Worm (Caenorhabditis elegans) whole organism, young adult: ENCODE data around the gene M88.3.
A peak's percentile ranks its signal among the peaks of the same experiment; 100 is the strongest.

Experiments
- C06A6.2 ChIP-seq: fragments of 200-800 bp; sonication (Bioruptor generic); conservative IDR thresholded peaks from 2 replicates; pipeline ENCODE4 v1.3.6; 2022; ENCODE audit warnings: missing genetic modification characterization, missing compliant biosample characterization
- D2030.7 ChIP-seq: fragments of 200-800 bp; sonication (Bioruptor generic); IDR thresholded peaks from 2 replicates; pipeline ENCODE4 v1.3.6; 2022; ENCODE audit warnings: missing genetic modification reagents, missing genetic modification characterization, missing compliant biosample characterization
- F10E7.11 ChIP-seq: sonication (generic microtip); optimal IDR thresholded peaks from 2 replicates; lab custom pipeline; 2017; ENCODE audit warnings: mild to moderate bottlenecking, missing genetic modification characterization, moderate library complexity, missing compliant biosample characterization
- F22D6.2 ChIP-seq: sonication (generic microtip); optimal IDR thresholded peaks from 2 replicates; lab custom pipeline; 2016; ENCODE audit warnings: mild to moderate bottlenecking, missing genetic modification characterization, missing compliant biosample characterization
- F39B2.1 ChIP-seq: fragments of 200-800 bp; sonication (Bioruptor generic); IDR thresholded peaks from 2 replicates; pipeline ENCODE4 v1.3.6; 2022; ENCODE audit warnings: missing genetic modification reagents, missing genetic modification characterization, missing compliant biosample characterization
- K11D2.4 ChIP-seq: fragments of 200-800 bp; sonication (Bioruptor generic); IDR thresholded peaks from 2 replicates; pipeline ENCODE4 v1.3.6; 2022; ENCODE audit warnings: missing genetic modification reagents, missing genetic modification characterization, missing compliant biosample characterization
- K12H6.12 ChIP-seq: fragments of 200-800 bp; sonication (Bioruptor generic); optimal IDR thresholded peaks from 2 replicates; lab custom pipeline; 2018; ENCODE audit warnings: mild to moderate bottlenecking, missing genetic modification characterization, missing compliant biosample characterization
- T07F8.4 ChIP-seq: sonication (generic microtip); optimal IDR thresholded peaks from 2 replicates; lab custom pipeline; 2016; ENCODE audit warnings: mild to moderate bottlenecking, missing genetic modification characterization, moderate library complexity, missing compliant biosample characterization
- Y53F4B.3 ChIP-seq: fragments of 200-800 bp; sonication (Bioruptor generic); IDR thresholded peaks from 2 replicates; pipeline ENCODE4 v1.3.6; 2022; ENCODE audit warnings: missing genetic modification reagents, missing genetic modification characterization, missing compliant biosample characterization
- Y53G8AR.9 ChIP-seq: fragments of 200-800 bp; sonication (Bioruptor generic); conservative IDR thresholded peaks from 2 replicates; pipeline ENCODE4 v1.3.6; 2022; ENCODE audit warnings: missing genetic modification reagents, missing genetic modification characterization, missing compliant biosample characterization
- Y56A3A.18 ChIP-seq: fragments of 200-800 bp; sonication (Bioruptor generic); IDR thresholded peaks from 2 replicates; pipeline ENCODE4 v1.3.6; 2022; ENCODE audit warnings: missing genetic modification reagents, missing genetic modification characterization, missing compliant biosample characterization
- Y79H2A.3 ChIP-seq: fragments of 200-800 bp; sonication (Bioruptor generic); conservative IDR thresholded peaks from 2 replicates; pipeline ENCODE4 v1.3.6; 2022; ENCODE audit warnings: missing genetic modification reagents, missing genetic modification characterization, missing compliant biosample characterization
- Y95B8A.8 ChIP-seq: fragments of 200-800 bp; sonication (Bioruptor generic); IDR thresholded peaks from 2 replicates; pipeline ENCODE4 v1.3.6; 2022; ENCODE audit warnings: missing genetic modification reagents, missing genetic modification characterization, missing compliant biosample characterization
- ZK185.1 ChIP-seq: sonication (generic microtip); optimal IDR thresholded peaks from 2 replicates; lab custom pipeline; 2016; ENCODE audit warnings: mild to moderate bottlenecking, missing genetic modification characterization, missing compliant biosample characterization; ENCODE audit not compliant: poor library complexity, severe bottlenecking
- ama-1 ChIP-seq, 3 experiments: fragments of 150-350 bp in 1 of 3; sonication (generic microtip) in 2 of 3; optimal IDR thresholded peaks; 2 replicates each; lab custom pipeline; 2014 to 2018; ENCODE audit warnings: missing biosample characterization in 2 of 3, missing genetic modification characterization in 2 of 3, missing genetic modification reagents in 2 of 3
- atf-7 ChIP-seq: sonication (generic microtip); optimal IDR thresholded peaks from 2 replicates; lab custom pipeline; 2017; ENCODE audit warnings: mild to moderate bottlenecking, missing genetic modification characterization, missing compliant biosample characterization
- attf-6 ChIP-seq: fragments of 200-800 bp; sonication (Bioruptor generic); IDR thresholded peaks from 2 replicates; pipeline ENCODE4 v1.3.6; 2022; ENCODE audit warnings: missing genetic modification reagents, missing genetic modification characterization, missing compliant biosample characterization
- bed-1 ChIP-seq: fragments of 200-800 bp; sonication (Bioruptor generic); IDR thresholded peaks from 2 replicates; pipeline ENCODE4 v1.3.6; 2022; ENCODE audit warnings: missing genetic modification reagents, missing genetic modification characterization, missing compliant biosample characterization
- bed-2 ChIP-seq: fragments of 200-800 bp; sonication (Bioruptor generic); IDR thresholded peaks from 2 replicates; pipeline ENCODE4 v1.3.6; 2022; ENCODE audit warnings: missing genetic modification reagents, missing genetic modification characterization, missing compliant biosample characterization
- ceh-100 ChIP-seq: fragments of 200-800 bp; sonication (Bioruptor generic); IDR thresholded peaks from 2 replicates; pipeline ENCODE4 v1.3.6; 2022; ENCODE audit warnings: missing genetic modification reagents, missing genetic modification characterization, missing compliant biosample characterization
- ceh-40 ChIP-seq: fragments of 200-800 bp; sonication (Bioruptor generic); IDR thresholded peaks from 2 replicates; pipeline ENCODE4 v1.3.6; 2022; ENCODE audit warnings: missing genetic modification characterization, missing compliant biosample characterization
- ceh-58 ChIP-seq: fragments of 200-800 bp; sonication (Bioruptor generic); IDR thresholded peaks from 2 replicates; pipeline ENCODE4 v1.3.6; 2022; ENCODE audit warnings: missing genetic modification characterization, missing compliant biosample characterization
- die-1 ChIP-seq: sonication (generic microtip); optimal IDR thresholded peaks from 2 replicates; lab custom pipeline; 2016; ENCODE audit warnings: missing genotype, mild to moderate bottlenecking, missing genetic modification characterization, missing compliant biosample characterization
- dpff-1 ChIP-seq: sonication (generic microtip); optimal IDR thresholded peaks from 2 replicates; lab custom pipeline; 2017; ENCODE audit warnings: mild to moderate bottlenecking, missing genetic modification characterization, missing compliant biosample characterization
- dpl-1 ChIP-seq: fragments of 150-350 bp; optimal IDR thresholded peaks from 2 replicates; lab custom pipeline; 2014; ENCODE audit warnings: missing biosample characterization, missing genetic modification reagents, missing genetic modification characterization
- efl-1 ChIP-seq: fragments of 150-350 bp; optimal IDR thresholded peaks from 2 replicates; lab custom pipeline; 2014; ENCODE audit warnings: missing biosample characterization, missing genetic modification reagents, missing genetic modification characterization
- egl-44 ChIP-seq: fragments of 200-800 bp; sonication (Bioruptor generic); IDR thresholded peaks from 2 replicates; pipeline ENCODE4 v1.3.6; 2022; ENCODE audit warnings: missing genetic modification reagents, missing genetic modification characterization, missing compliant biosample characterization
- ekl-4 ChIP-seq: fragments of 200-800 bp; sonication (Bioruptor generic); IDR thresholded peaks from 2 replicates; pipeline ENCODE4 v1.3.6; 2022; ENCODE audit warnings: missing genetic modification reagents, missing genetic modification characterization, missing compliant biosample characterization
- hlh-26 ChIP-seq: fragments of 200-800 bp; sonication (Bioruptor generic); conservative IDR thresholded peaks from 2 replicates; pipeline ENCODE4 v1.3.6; 2022; ENCODE audit warnings: missing genetic modification reagents, missing genetic modification characterization, missing compliant biosample characterization
- hmg-1.2 ChIP-seq: fragments of 200-800 bp; sonication (Bioruptor generic); IDR thresholded peaks from 2 replicates; pipeline ENCODE4 v1.3.6; 2022; ENCODE audit warnings: missing genetic modification reagents, missing genetic modification characterization, missing compliant biosample characterization
- hmg-20 ChIP-seq: fragments of 200-800 bp; sonication (Bioruptor generic); IDR thresholded peaks from 2 replicates; pipeline ENCODE4 v1.3.6; 2022; ENCODE audit warnings: missing genetic modification reagents, missing genetic modification characterization, missing compliant biosample characterization
- hsf-1 ChIP-seq: fragments of 200-800 bp; sonication (Bioruptor generic); IDR thresholded peaks from 2 replicates; pipeline ENCODE4 v1.3.6; 2022; ENCODE audit warnings: missing genetic modification reagents, missing genetic modification characterization, missing compliant biosample characterization
- lsl-1 ChIP-seq: fragments of 200-800 bp; sonication (Bioruptor generic); optimal IDR thresholded peaks from 2 replicates; lab custom pipeline; 2018; ENCODE audit warnings: mild to moderate bottlenecking, missing genetic modification characterization, moderate library complexity, missing compliant biosample characterization
- madf-8 ChIP-seq: fragments of 200-800 bp; sonication (Bioruptor generic); conservative IDR thresholded peaks from 2 replicates; pipeline ENCODE4 v1.3.6; 2022; ENCODE audit warnings: missing genetic modification reagents, missing genetic modification characterization, missing compliant biosample characterization
- mcd-1 ChIP-seq: fragments of 200-800 bp; sonication (Bioruptor generic); IDR thresholded peaks from 2 replicates; pipeline ENCODE4 v1.3.6; 2022; ENCODE audit warnings: missing genetic modification reagents, missing genetic modification characterization, missing compliant biosample characterization
- mxl-1 ChIP-seq: sonication (generic microtip); optimal IDR thresholded peaks from 2 replicates; lab custom pipeline; 2016; ENCODE audit warnings: missing genetic modification characterization, missing compliant biosample characterization
- nfya-2 ChIP-seq: fragments of 200-800 bp; sonication (Bioruptor generic); IDR thresholded peaks from 2 replicates; pipeline ENCODE4 v1.3.6; 2022; ENCODE audit warnings: missing genetic modification reagents, missing genetic modification characterization, missing compliant biosample characterization
- nhr-90 ChIP-seq: sonication (generic microtip); optimal IDR thresholded peaks from 2 replicates; lab custom pipeline; 2016; ENCODE audit warnings: missing genotype, mild to moderate bottlenecking, missing genetic modification characterization, missing compliant biosample characterization
- pha-4 ChIP-seq: fragments of 150-350 bp; sonication (generic microtip); optimal IDR thresholded peaks from 2 replicates; lab custom pipeline; 2014; ENCODE audit warnings: missing biosample characterization, missing genetic modification reagents, missing genetic modification characterization
- rec-8 ChIP-seq, 2 experiments: sonication (generic microtip); optimal IDR thresholded peaks; 2 replicates each; lab custom pipeline; 2016; ENCODE audit warnings: mild to moderate bottlenecking in 2 of 2, missing genetic modification characterization in 2 of 2, missing genetic modification reagents in 2 of 2, missing genotype in 2 of 2, missing biosample characterization in 1 of 2, missing compliant biosample characterization in 1 of 2, moderate library complexity in 1 of 2
- rpc-1 ChIP-seq, 2 experiments: fragments of 150-350 bp in 1 of 2; sonication (generic microtip) in 1 of 2; optimal IDR thresholded peaks; 2 replicates each; lab custom pipeline; 2014 to 2018; ENCODE audit warnings: missing biosample characterization in 1 of 2, missing genetic modification characterization in 1 of 2, missing genetic modification reagents in 1 of 2, missing genotype in 1 of 2
- sdz-38 ChIP-seq: sonication (generic microtip); optimal IDR thresholded peaks from 2 replicates; lab custom pipeline; 2016; ENCODE audit warnings: missing genotype, missing genetic modification characterization, missing compliant biosample characterization
- snpc-3.4 ChIP-seq: sonication (generic microtip); optimal IDR thresholded peaks from 2 replicates; lab custom pipeline; 2017; ENCODE audit warnings: missing genetic modification characterization, mild to moderate bottlenecking, missing compliant biosample characterization, antibody characterized with exemption, moderate library complexity, missing genotype, missing genetic modification reagents
- somi-1 ChIP-seq: fragments of 200-800 bp; sonication (Bioruptor generic); optimal IDR thresholded peaks from 2 replicates; lab custom pipeline; 2018; ENCODE audit warnings: mild to moderate bottlenecking, missing genetic modification characterization, missing compliant biosample characterization
- sptf-2 ChIP-seq: fragments of 200-800 bp; sonication (Bioruptor generic); optimal IDR thresholded peaks from 2 replicates; lab custom pipeline; 2018; ENCODE audit warnings: mild to moderate bottlenecking, missing genetic modification characterization, missing compliant biosample characterization
- unc-130 ChIP-seq: sonication (generic microtip); optimal IDR thresholded peaks from 2 replicates; lab custom pipeline; 2016; ENCODE audit warnings: missing genetic modification reagents, missing genetic modification characterization, missing compliant biosample characterization
- xnd-1 ChIP-seq: sonication (generic microtip); optimal IDR thresholded peaks from 2 replicates; lab custom pipeline; 2016; ENCODE audit warnings: missing genotype, missing genetic modification reagents, missing genetic modification characterization, missing compliant biosample characterization

The M88.3 gene

ce11 chrIII:4508064-4508905, 36.6 kb downstream of the M88.3 start, which contains the start of the genes cct-5 and F25F2.1:
TSS of gene cct-5 (minus strand) at chrIII:4508114.
TSS of gene F25F2.1 (plus strand) at chrIII:4508855.
- TF ChIP-seq attf-6 (GFP tag; lab: Robert Waterston, UW) (0 out of 2 replicates have a peak, but pooled peaks have one; percentile 45), hmg-20 (GFP tag; lab: Robert Waterston, UW) (no peak), xnd-1 (peak; percentile 82), Y79H2A.3 (peak; percentile 81), rec-8 (tag; optimal IDR thresholded peaks at IDR 0.05; lab: Kevin White, UChicago) (no peak), K12H6.12 (no peak), nhr-90 (tag; lab: Kevin White, UChicago) (no peak), dpff-1 (no peak), T07F8.4 (tag; lab: Kevin White, UChicago) (no peak), hsf-1 (GFP tag; lab: Robert Waterston, UW) (peak; percentile 98), F39B2.1 (GFP tag; lab: Robert Waterston, UW) (no peak), unc-130 (GFP tag; lab: Kevin White, UChicago) (peak; percentile 79), Y95B8A.8 (GFP tag; lab: Robert Waterston, UW) (0 out of 2 replicates have a peak, but pooled peaks have one; percentile 62), somi-1 (GFP tag; lab: Kevin White, UChicago) (no peak), dpl-1 (peak; percentile 96), Y53F4B.3 (GFP tag; lab: Robert Waterston, UW) (no peak), F10E7.11 (tag; lab: Kevin White, UChicago) (no peak), Y56A3A.18 (GFP tag; lab: Robert Waterston, UW) (no peak), sdz-38 (tag; lab: Kevin White, UChicago) (no peak), K11D2.4 (GFP tag; lab: Robert Waterston, UW) (no peak), mxl-1 (tag; lab: Kevin White, UChicago) (no peak), pha-4 (tag; lab: Kevin White, UChicago) (no peak), Y53G8AR.9 (GFP tag; lab: Robert Waterston, UW) (0 out of 2 replicates have a peak, but pooled peaks have one; percentile 43), hlh-26 (GFP tag; lab: Robert Waterston, UW) (no peak), snpc-3.4 (tag; lab: Kevin White, UChicago) (peak; percentile 92), sptf-2 (GFP tag; lab: Kevin White, UChicago) (no peak), ekl-4 (GFP tag; lab: Robert Waterston, UW) (peak; percentile 79), ceh-58 (GFP tag; lab: Robert Waterston, UW) (no peak), die-1 (no peak), lsl-1 (GFP tag; lab: Kevin White, UChicago) (peak; percentile 94), efl-1 (GFP tag; lab: Kevin White, UChicago) (peak; percentile 97), rpc-1 (optimal IDR thresholded peaks at IDR 0.05; lab: Kevin White, UChicago) (no peak), rpc-1 (tag; optimal IDR thresholded peaks at IDR 0.05; lab: Kevin White, UChicago) (no peak), mcd-1 (GFP tag; lab: Robert Waterston, UW) (no peak; the same call in 1 of the 2 replicates), F22D6.2 (no peak), D2030.7 (GFP tag; lab: Robert Waterston, UW) (peak; percentile 92), C06A6.2 (no peak), bed-1 (no peak), bed-2 (GFP tag; lab: Robert Waterston, UW) (no peak), hmg-1.2 (peak; percentile 67), ceh-100 (GFP tag; lab: Robert Waterston, UW) (no peak), egl-44 (GFP tag; lab: Robert Waterston, UW) (no peak), ZK185.1 (tag; lab: Kevin White, UChicago) (no peak), madf-8 (GFP tag; lab: Robert Waterston, UW) (peak; percentile 97), atf-7 (no peak), ama-1 (optimal IDR thresholded peaks at IDR 0.05; lab: Kevin White, UChicago) (no peak), ama-1 (GFP tag; optimal IDR thresholded peaks at IDR 0.05; lab: Kevin White, UChicago) (no peak), ceh-40 (GFP tag; lab: Robert Waterston, UW) (no peak), nfya-2 (no peak)
